Worm (Caenorhabditis elegans) whole organism, early embryonic: Measurements from ENCODE around the gene scl-10.

Experiments
- F13C5.2 ChIP-seq: sonication (generic microtip); optimal IDR thresholded peaks from 2 replicates; lab custom pipeline; 2017; ENCODE audit warnings: mild to moderate bottlenecking, missing genetic modification characterization, inconsistent platforms, missing compliant biosample characterization
- tbx-37 ChIP-seq: fragments of 200-800 bp; sonication (Bioruptor generic); conservative IDR thresholded peaks from 2 replicates; pipeline ENCODE4 v1.3.6; 2022; ENCODE audit warnings: missing genetic modification reagents, missing genetic modification characterization, missing compliant biosample characterization

DNA sequence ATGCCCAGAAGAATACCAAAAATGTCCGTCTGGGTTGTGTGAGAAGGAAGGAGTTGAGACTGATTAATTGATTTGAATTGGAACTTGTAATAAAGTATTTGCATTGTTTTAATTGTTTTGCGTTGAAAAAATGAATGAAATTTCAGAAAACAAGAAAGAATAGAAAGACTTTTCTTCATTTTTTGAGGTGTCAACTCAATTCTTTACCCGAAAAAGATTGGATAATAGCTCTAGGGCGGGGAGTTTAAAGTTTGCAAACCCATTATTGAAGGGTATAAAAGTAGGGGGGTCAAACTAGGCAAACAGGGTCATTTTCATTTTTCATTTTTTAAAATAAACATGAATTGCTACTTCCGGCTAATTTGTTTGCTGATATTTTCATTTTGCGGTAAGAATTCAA is at the start of gene scl-10:
- no peak for TF ChIP-seq tbx-37
- TF ChIP-seq F13C5.2 (tag; lab: Kevin White, UChicago) = no peak
